Fruit fly (Drosophila melanogaster) whole organism, embryonic: ENCODE results near the gene Esyt2.
A peak's percentile ranks its signal among the peaks of the same experiment; 100 is the strongest.

ENCODE experiments used
- Blimp-1 ChIP-seq: fragments of 200-800 bp; sonication (Bioruptor generic); optimal IDR thresholded peaks from 3 replicates; lab custom pipeline; 2018; ENCODE audit warnings: missing biosample characterization, missing genetic modification characterization, mild to moderate bottlenecking, moderate library complexity, missing genetic modification reagents
- CG11093 ChIP-seq: fragments of 200-800 bp; sonication (Bioruptor generic); IDR thresholded peaks from 3 replicates; pipeline ENCODE4 v1.3.6; 2022; ENCODE audit warnings: missing biosample characterization, missing genetic modification characterization
- CG13894 ChIP-seq: fragments of 200-800 bp; sonication (Bioruptor generic); optimal IDR thresholded peaks from 3 replicates; lab custom pipeline; 2018; ENCODE audit warnings: missing biosample characterization, mild to moderate bottlenecking, missing genetic modification characterization, moderate library complexity
- CG14965 ChIP-seq: fragments of 200-800 bp; sonication (Bioruptor generic); optimal IDR thresholded peaks from 2 replicates; lab custom pipeline; 2016; ENCODE audit warnings: missing biosample characterization, missing genetic modification characterization, borderline replicate concordance
- CG2678 ChIP-seq: fragments of 200-800 bp; sonication (Bioruptor generic); optimal IDR thresholded peaks from 3 replicates; lab custom pipeline; 2019; ENCODE audit warnings: missing biosample characterization, mild to moderate bottlenecking, missing genetic modification characterization, moderate library complexity
- CG30020 ChIP-seq: fragments of 200-800 bp; optimal IDR thresholded peaks from 2 replicates; lab custom pipeline; 2019; ENCODE audit warnings: missing biosample characterization, mild to moderate bottlenecking, missing genetic modification characterization, moderate library complexity
- CG34376 ChIP-seq: fragments of 200-800 bp; sonication (Bioruptor generic); optimal IDR thresholded peaks from 2 replicates; lab custom pipeline; 2018; ENCODE audit warnings: missing biosample characterization, mild to moderate bottlenecking, missing genetic modification characterization
- CG42726 ChIP-seq: fragments of 200-800 bp; sonication (Bioruptor generic); IDR thresholded peaks from 2 replicates; pipeline ENCODE4 v1.3.6; 2022; ENCODE audit warnings: missing biosample characterization, missing genetic modification characterization; ENCODE audit not compliant: partially characterized antibody
- CG4328 ChIP-seq: fragments of 200-800 bp; sonication (Bioruptor generic); optimal IDR thresholded peaks from 3 replicates; lab custom pipeline; 2017; ENCODE audit warnings: missing biosample characterization, missing genetic modification reagents, missing genetic modification characterization
- CG4424 ChIP-seq: fragments of 200-800 bp; sonication (Bioruptor generic); optimal IDR thresholded peaks from 3 replicates; lab custom pipeline; 2016; ENCODE audit warnings: missing biosample characterization, missing genetic modification characterization
- CG4617 ChIP-seq: fragments of 200-800 bp; sonication (Bioruptor generic); optimal IDR thresholded peaks from 3 replicates; lab custom pipeline; 2016; ENCODE audit warnings: missing biosample characterization, missing genetic modification characterization, borderline replicate concordance
- CG4707 ChIP-seq: fragments of 200-800 bp; sonication (Bioruptor generic); optimal IDR thresholded peaks from 2 replicates; lab custom pipeline; 2018; ENCODE audit warnings: missing biosample characterization, mild to moderate bottlenecking, missing genetic modification characterization, moderate library complexity
- CG4820 ChIP-seq: fragments of 200-800 bp; sonication (Bioruptor generic); optimal IDR thresholded peaks from 3 replicates; lab custom pipeline; 2016; ENCODE audit warnings: missing biosample characterization, missing genetic modification characterization
- CG8290 ChIP-seq, 3 experiments: fragments of 200-800 bp; sonication (Bioruptor generic); optimal IDR thresholded peaks; 2 replicates each; lab custom pipeline; 2016 to 2019; ENCODE audit warnings: missing biosample characterization in 3 of 3, missing genetic modification characterization in 3 of 3, mild to moderate bottlenecking in 2 of 3, moderate library complexity in 1 of 3
- CG9437 ChIP-seq: fragments of 200-800 bp; sonication (Bioruptor generic); optimal IDR thresholded peaks from 2 replicates; lab custom pipeline; 2018; ENCODE audit warnings: missing biosample characterization, mild to moderate bottlenecking, missing genetic modification characterization
- CHES-1-like ChIP-seq: fragments of 200-800 bp; sonication (Bioruptor generic); optimal IDR thresholded peaks from 2 replicates; lab custom pipeline; 2016; ENCODE audit warnings: missing biosample characterization, missing genetic modification characterization
- D ChIP-seq, 2 experiments: fragments of 200-800 bp in 1 of 2; fragments of >200 bp in 1 of 2; sonication (Bioruptor generic) in 1 of 2; optimal IDR thresholded peaks; 2 replicates in 1 of 2; 3 replicates in 1 of 2; lab custom pipeline; 2017; ENCODE audit warnings: mild to moderate bottlenecking in 1 of 2, missing biosample characterization in 1 of 2, missing genetic modification characterization in 1 of 2, missing genetic modification reagents in 1 of 2
- Dad ChIP-seq: fragments of 200-800 bp; sonication (Bioruptor generic); optimal IDR thresholded peaks from 3 replicates; lab custom pipeline; 2016; ENCODE audit warnings: missing biosample characterization, missing genetic modification characterization
- Dip2 ChIP-seq: fragments of 200-800 bp; sonication (Bioruptor generic); IDR thresholded peaks from 2 replicates; pipeline ENCODE4 v1.3.6; 2022; ENCODE audit warnings: missing biosample characterization, missing genetic modification characterization
- Drgx ChIP-seq: fragments of 200-800 bp; sonication (Bioruptor generic); IDR thresholded peaks from 2 replicates; pipeline ENCODE4 v1.3.6; 2022; ENCODE audit warnings: missing biosample characterization, missing genetic modification characterization
- Fer1 ChIP-seq: fragments of 200-800 bp; sonication (Bioruptor generic); optimal IDR thresholded peaks from 2 replicates; lab custom pipeline; 2017; ENCODE audit warnings: missing biosample characterization, mild to moderate bottlenecking, missing genetic modification characterization
- HmgD ChIP-seq: fragments of 200-800 bp; sonication (Bioruptor generic); optimal IDR thresholded peaks from 3 replicates; lab custom pipeline; 2016; ENCODE audit warnings: missing biosample characterization, missing genetic modification characterization
- Hr78 ChIP-seq, 2 experiments: fragments of 200-800 bp in 1 of 2; fragments of >200 bp in 1 of 2; sonication (Bioruptor generic) in 1 of 2; optimal IDR thresholded peaks; 2 replicates each; lab custom pipeline; 2017 to 2019; ENCODE audit warnings: missing biosample characterization in 2 of 2, missing genetic modification characterization in 2 of 2, mild to moderate bottlenecking in 1 of 2, moderate library complexity in 1 of 2
- MBD-R2 ChIP-seq: fragments of 200-800 bp; sonication (Bioruptor generic); IDR thresholded peaks from 2 replicates; pipeline ENCODE4 v1.3.6; 2022; ENCODE audit warnings: missing biosample characterization, missing genetic modification characterization
- Med ChIP-seq: fragments of 200-800 bp; sonication (Bioruptor generic); peaks from one replicate; lab custom pipeline; 2016; ENCODE audit warnings: missing biosample characterization, missing genetic modification characterization, mild to moderate bottlenecking, inconsistent platforms, moderate library complexity
- Nf-YB ChIP-seq: fragments of 200-800 bp; sonication (Bioruptor generic); optimal IDR thresholded peaks from 3 replicates; lab custom pipeline; 2019; ENCODE audit warnings: missing biosample characterization, mild to moderate bottlenecking, missing genetic modification characterization, moderate library complexity
- Oaz ChIP-seq: fragments of 200-800 bp; sonication (Bioruptor generic); IDR thresholded peaks from 2 replicates; pipeline ENCODE4 v1.3.6; 2022; ENCODE audit warnings: missing biosample characterization, missing genetic modification characterization
- Side ChIP-seq: fragments of 200-800 bp; sonication (Bioruptor generic); optimal IDR thresholded peaks from 2 replicates; lab custom pipeline; 2016; ENCODE audit warnings: missing biosample characterization, missing genetic modification characterization
- Spps ChIP-seq: fragments of 200-800 bp; sonication (Bioruptor generic); optimal IDR thresholded peaks from 2 replicates; lab custom pipeline; 2018; ENCODE audit warnings: missing biosample characterization, mild to moderate bottlenecking, missing genetic modification characterization
- Stat92E ChIP-seq, 3 experiments: fragments of >200 bp in 2 of 3; fragments of 200-800 bp in 1 of 3; sonication (Bioruptor generic) in 1 of 3; optimal IDR thresholded peaks; 2 replicates each; lab custom pipeline; 2017 to 2019; ENCODE audit warnings: missing biosample characterization in 3 of 3, missing genetic modification characterization in 3 of 3, mild to moderate bottlenecking in 1 of 3, moderate library complexity in 1 of 3
- Taf1 ChIP-seq: fragments of 200-800 bp; sonication (Bioruptor generic); IDR thresholded peaks from 2 replicates; pipeline ENCODE4 v1.3.6; 2022; ENCODE audit warnings: missing biosample characterization, missing genetic modification characterization
- eve ChIP-seq, 2 experiments: fragments of >200 bp; optimal IDR thresholded peaks; 2 replicates each; lab custom pipeline; 2017; ENCODE audit warnings: missing biosample characterization in 2 of 2, missing genetic modification characterization in 2 of 2
- exex ChIP-seq: fragments of 200-800 bp; sonication (Bioruptor generic); optimal IDR thresholded peaks from 4 replicates; lab custom pipeline; 2018; ENCODE audit warnings: missing biosample characterization, mild to moderate bottlenecking, missing genetic modification characterization, moderate library complexity
- fd64A ChIP-seq: fragments of 200-800 bp; sonication (Bioruptor generic); optimal IDR thresholded peaks from 3 replicates; lab custom pipeline; 2018; ENCODE audit warnings: missing biosample characterization, mild to moderate bottlenecking, missing genetic modification characterization
- gce ChIP-seq: fragments of 200-800 bp; sonication (Bioruptor generic); IDR thresholded peaks from 3 replicates; pipeline ENCODE4 v1.3.6; 2022; ENCODE audit warnings: missing biosample characterization, missing genetic modification characterization
- grn ChIP-seq: fragments of 200-800 bp; sonication (Bioruptor generic); optimal IDR thresholded peaks from 3 replicates; lab custom pipeline; 2017; ENCODE audit warnings: missing biosample characterization, missing genetic modification characterization
- gsb ChIP-seq: fragments of 200-800 bp; sonication (Bioruptor generic); IDR thresholded peaks from 2 replicates; pipeline ENCODE4 v1.3.6; 2022; ENCODE audit warnings: missing biosample characterization, missing genetic modification characterization
- h ChIP-seq: fragments of >200 bp; optimal IDR thresholded peaks from 2 replicates; lab custom pipeline; 2017
- lab ChIP-seq: fragments of 200-800 bp; sonication (Bioruptor generic); optimal IDR thresholded peaks from 3 replicates; lab custom pipeline; 2017; ENCODE audit warnings: missing biosample characterization, missing genetic modification characterization, mild to moderate bottlenecking, moderate library complexity, missing genetic modification reagents
- onecut ChIP-seq: fragments of 200-800 bp; sonication (Bioruptor generic); IDR thresholded peaks from 2 replicates; pipeline ENCODE4 v1.3.6; 2022; ENCODE audit warnings: missing biosample characterization, missing genetic modification characterization
- otp ChIP-seq: fragments of 200-800 bp; sonication (Bioruptor generic); IDR thresholded peaks from 3 replicates; pipeline ENCODE4, ENCODE4 v1.3.6; 2022; ENCODE audit warnings: missing biosample characterization, missing genetic modification characterization
- peb ChIP-seq: fragments of 200-800 bp; sonication (Bioruptor generic); IDR thresholded peaks from 2 replicates; pipeline ENCODE4 v1.3.6; 2022; ENCODE audit warnings: missing biosample characterization, missing genetic modification characterization
- sc ChIP-seq, 3 experiments: fragments of >200 bp in 2 of 3; fragments of 200-800 bp in 1 of 3; sonication (Bioruptor generic) in 1 of 3; optimal IDR thresholded peaks; 2 replicates in 2 of 3; 3 replicates in 1 of 3; lab custom pipeline; 2017; ENCODE audit warnings: mild to moderate bottlenecking in 1 of 3, missing biosample characterization in 1 of 3, missing genetic modification characterization in 1 of 3, missing genetic modification reagents in 1 of 3
- slou ChIP-seq: fragments of 200-800 bp; sonication (Bioruptor generic); optimal IDR thresholded peaks from 3 replicates; lab custom pipeline; 2016; ENCODE audit warnings: missing biosample characterization, missing genetic modification characterization
- slp2 ChIP-seq: fragments of 200-800 bp; sonication (Bioruptor generic); optimal IDR thresholded peaks from 2 replicates; lab custom pipeline; 2016; ENCODE audit warnings: missing biosample characterization, missing genetic modification characterization
- sug ChIP-seq: fragments of 200-800 bp; optimal IDR thresholded peaks from 2 replicates; lab custom pipeline; 2019; ENCODE audit warnings: missing biosample characterization, mild to moderate bottlenecking, missing genetic modification characterization, moderate library complexity
- tgo ChIP-seq: fragments of 200-800 bp; sonication (Bioruptor generic); IDR thresholded peaks from 3 replicates; pipeline ENCODE4 v1.3.6; 2022; ENCODE audit warnings: missing biosample characterization, missing genetic modification characterization
- unpg ChIP-seq: fragments of 200-800 bp; sonication (Bioruptor generic); optimal IDR thresholded peaks from 3 replicates; lab custom pipeline; 2018; ENCODE audit warnings: missing biosample characterization, mild to moderate bottlenecking, missing genetic modification characterization, moderate library complexity
- wek ChIP-seq: fragments of 200-800 bp; sonication (Bioruptor generic); optimal IDR thresholded peaks from 3 replicates; lab custom pipeline; 2018; ENCODE audit warnings: missing biosample characterization, mild to moderate bottlenecking, missing genetic modification characterization, moderate library complexity
- zf30C ChIP-seq: fragments of 200-800 bp; sonication (Bioruptor generic); optimal IDR thresholded peaks from 3 replicates; lab custom pipeline; 2018; ENCODE audit warnings: missing biosample characterization, mild to moderate bottlenecking, missing genetic modification characterization

The Esyt2 gene

DNA sequence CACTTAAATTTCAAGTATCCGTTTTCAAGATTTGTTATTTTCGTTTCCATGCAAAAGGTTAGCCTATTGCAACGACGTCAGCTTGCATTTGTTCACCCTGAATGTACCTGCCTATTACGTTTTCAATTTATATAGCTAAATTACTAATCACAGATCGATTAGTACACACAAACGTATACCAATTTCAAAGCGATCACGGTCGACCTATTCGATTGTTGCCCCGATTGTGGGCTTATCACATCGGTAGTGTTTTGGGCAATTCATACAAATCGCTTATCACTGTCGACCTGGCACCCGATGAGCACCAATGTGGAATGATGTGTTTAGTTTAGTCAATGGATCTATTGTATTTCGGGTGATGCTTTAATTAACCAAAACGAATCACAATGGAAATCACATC, 52.4 kb downstream of the Esyt2 start (continued):
- TF ChIP-seq exex: peak; percentile 92
- no peak for TF ChIP-seq MBD-R2
- TF ChIP-seq CG9437 (GFP tag; lab: Kevin White, UChicago): no peak
- no peak for TF ChIP-seq slou (GFP tag; lab: Kevin White, UChicago)
- TF ChIP-seq gsb: no peak
- TF ChIP-seq eve (GFP tag; optimal IDR thresholded peaks at IDR 0.05; lab: Kevin White, UChicago): peak in 1 of 2 experiments; percentile 71
- no peak for TF ChIP-seq CG4424 (GFP tag; lab: Kevin White, UChicago)
- TF ChIP-seq Med (GFP tag; lab: Kevin White, UChicago): peak; percentile 38
- TF ChIP-seq Taf1 (GFP tag; lab: Robert Waterston, UW): no peak
- TF ChIP-seq zf30C (GFP tag; lab: Kevin White, UChicago): no peak
- TF ChIP-seq CG34376: peak; percentile 59
- TF ChIP-seq CG30020 (tag; lab: Kevin White, UChicago): no peak
- TF ChIP-seq Dip2 (GFP tag; lab: Robert Waterston, UW): no peak
- TF ChIP-seq Oaz: no peak
- TF ChIP-seq CG4328: no peak
- no peak for TF ChIP-seq wek
- TF ChIP-seq HmgD (GFP tag; lab: Kevin White, UChicago): no peak
- no peak for TF ChIP-seq unpg
- TF ChIP-seq lab: peak; percentile 6
- TF ChIP-seq Stat92E (GFP tag; optimal IDR thresholded peaks at IDR 0.05; lab: Kevin White, UChicago): no peak
- no peak for TF ChIP-seq peb
- no peak for TF ChIP-seq Fer1 (GFP tag; lab: Kevin White, UChicago)
- TF ChIP-seq h (lab: Kevin White, UChicago): no peak
- no peak for TF ChIP-seq otp (GFP tag; lab: Robert Waterston, UW)
- no peak for TF ChIP-seq slp2 (GFP tag; lab: Kevin White, UChicago)
- TF ChIP-seq gce (GFP tag; lab: Robert Waterston, UW): no peak
- no peak for TF ChIP-seq onecut (GFP tag; lab: Robert Waterston, UW)
- no peak for TF ChIP-seq Nf-YB (GFP tag; lab: Kevin White, UChicago)
- TF ChIP-seq Side: no peak
- peak; percentile 58 for TF ChIP-seq grn (GFP tag; lab: Kevin White, UChicago)
- peak in 1 of 2 experiments; percentile 65 for TF ChIP-seq Hr78 (GFP tag; optimal IDR thresholded peaks at IDR 0.05; lab: Kevin White, UChicago)
- TF ChIP-seq Drgx (GFP tag; lab: Robert Waterston, UW): no peak
- no peak for TF ChIP-seq CG4820 (GFP tag; lab: Kevin White, UChicago)
- no peak for TF ChIP-seq CG13894 (tag; lab: Kevin White, UChicago)
- TF ChIP-seq sc (optimal IDR thresholded peaks at IDR 0.05; lab: Kevin White, UChicago): no peak
- TF ChIP-seq sc (GFP tag; optimal IDR thresholded peaks at IDR 0.05; lab: Kevin White, UChicago): no peak
- no peak for TF ChIP-seq Dad (GFP tag; lab: Kevin White, UChicago)
- TF ChIP-seq CG42726 (GFP tag; lab: Robert Waterston, UW): no peak
- no peak for TF ChIP-seq CG14965 (GFP tag; lab: Kevin White, UChicago)
- TF ChIP-seq Spps (tag; lab: Kevin White, UChicago): no peak
- peak; percentile 70 for TF ChIP-seq sug (tag; lab: Kevin White, UChicago)
- TF ChIP-seq CHES-1-like (GFP tag; lab: Kevin White, UChicago): no peak
- TF ChIP-seq CG2678: no peak
- no peak for TF ChIP-seq fd64A (GFP tag; lab: Kevin White, UChicago)
- TF ChIP-seq CG4617 (GFP tag; lab: Kevin White, UChicago): no peak
- no peak for TF ChIP-seq CG11093 (GFP tag; lab: Robert Waterston, UW)
- no peak for TF ChIP-seq CG8290 (GFP tag; optimal IDR thresholded peaks at IDR 0.05; lab: Kevin White, UChicago)
- no peak for TF ChIP-seq CG8290 (tag; optimal IDR thresholded peaks at IDR 0.05; lab: Kevin White, UChicago)
- no peak for TF ChIP-seq Blimp-1
- no peak for TF ChIP-seq CG4707
- TF ChIP-seq D (optimal IDR thresholded peaks at IDR 0.05; lab: Kevin White, UChicago): no peak
- TF ChIP-seq D (GFP tag; optimal IDR thresholded peaks at IDR 0.05; lab: Kevin White, UChicago): peak; percentile 23
- TF ChIP-seq tgo: no peak
